Worm (Caenorhabditis elegans) whole organism, late embryonic: ENCODE data around the gene F34D10.8.

Experiments used
- ama-1 ChIP-seq: fragments of 150-350 bp; optimal IDR thresholded peaks from 2 replicates; lab custom pipeline; 2014
- ceh-14 ChIP-seq: sonication (generic microtip); optimal IDR thresholded peaks from 2 replicates; lab custom pipeline; 2016; ENCODE audit warnings: missing genotype, missing genetic modification characterization, missing compliant biosample characterization
- ceh-19 ChIP-seq: fragments of 200-800 bp; sonication (Bioruptor generic); optimal IDR thresholded peaks from 2 replicates; lab custom pipeline; 2018; ENCODE audit warnings: mild to moderate bottlenecking, missing genetic modification characterization, missing compliant biosample characterization
- ceh-24 ChIP-seq: sonication (generic microtip); optimal IDR thresholded peaks from 2 replicates; lab custom pipeline; 2016; ENCODE audit warnings: mild to moderate bottlenecking, missing genetic modification characterization, missing compliant biosample characterization
- dmd-4 ChIP-seq: sonication (generic microtip); optimal IDR thresholded peaks from 2 replicates; lab custom pipeline; 2016; ENCODE audit warnings: borderline replicate concordance, missing genetic modification characterization, missing compliant biosample characterization
- elt-2 ChIP-seq: sonication (generic microtip); optimal IDR thresholded peaks from 2 replicates; lab custom pipeline; 2016; ENCODE audit warnings: missing genetic modification reagents, missing genetic modification characterization, missing compliant biosample characterization
- fkh-10 ChIP-seq: fragments of 150-350 bp; optimal IDR thresholded peaks from 2 replicates; lab custom pipeline; 2014; ENCODE audit warnings: missing biosample characterization, missing genetic modification reagents, missing genetic modification characterization
- hlh-13 ChIP-seq: fragments of 200-800 bp; sonication (Bioruptor generic); optimal IDR thresholded peaks from 2 replicates; lab custom pipeline; 2018; ENCODE audit warnings: mild to moderate bottlenecking, missing genetic modification characterization, missing compliant biosample characterization
- hlh-8 ChIP-seq: sonication (generic microtip); optimal IDR thresholded peaks from 2 replicates; lab custom pipeline; 2016; ENCODE audit warnings: missing genotype, missing genetic modification characterization, missing compliant biosample characterization
- pha-4 ChIP-seq: fragments of 150-350 bp; optimal IDR thresholded peaks from 2 replicates; lab custom pipeline; 2018; ENCODE audit warnings: missing biosample characterization, missing genetic modification reagents, missing genetic modification characterization
- sdc-2 ChIP-seq: sonication (generic microtip); optimal IDR thresholded peaks from 2 replicates; lab custom pipeline; 2016; ENCODE audit warnings: missing genotype, missing genetic modification characterization, missing compliant biosample characterization

DNA sequence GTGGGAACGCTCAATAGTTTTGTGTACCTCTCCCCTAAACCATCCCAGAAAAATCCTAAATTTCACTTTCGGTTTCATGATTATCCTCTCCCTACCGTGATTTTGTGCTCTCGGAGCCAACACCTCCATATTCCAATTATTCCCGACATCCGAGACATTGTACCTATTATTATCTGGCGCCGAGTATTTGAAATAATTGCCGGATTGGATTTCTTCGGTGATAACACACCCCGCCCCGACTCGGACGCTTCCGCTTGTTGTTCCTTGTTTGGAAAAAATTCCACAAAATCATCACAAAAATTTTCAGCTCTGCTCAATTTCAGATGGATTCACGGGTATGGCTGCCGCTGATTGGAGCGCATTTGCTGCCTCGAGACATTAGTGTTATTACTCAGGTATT is 14.6 kb downstream of the F34D10.8 start, which contains the start of gene lin-48:
- TF ChIP-seq ceh-19 (no peak), hlh-8 (tag; lab: Kevin White, UChicago) (no peak), ceh-24 (tag; lab: Kevin White, UChicago) (no peak), fkh-10 (GFP tag; lab: Kevin White, UChicago) (no peak), ama-1 (no peak), elt-2 (no peak), dmd-4 (tag; lab: Kevin White, UChicago) (no peak), hlh-13 (GFP tag; lab: Kevin White, UChicago) (no peak), ceh-14 (tag; lab: Kevin White, UChicago) (no peak), sdc-2 (tag; lab: Kevin White, UChicago) (no peak), pha-4 (tag; lab: Kevin White, UChicago) (no peak)
